Worm (Caenorhabditis elegans) whole organism, early embryonic: ENCODE measurements around the gene Y57G11C.28.

Experiments
- ama-1 ChIP-seq: fragments of 150-350 bp; optimal IDR thresholded peaks from 2 replicates; lab custom pipeline; 2014
- ceh-13 ChIP-seq: fragments of 200-800 bp; sonication (Bioruptor generic); optimal IDR thresholded peaks from 2 replicates; lab custom pipeline; 2018; ENCODE audit warnings: mild to moderate bottlenecking, missing genetic modification characterization, missing compliant biosample characterization
- scrt-1 ChIP-seq: fragments of 200-800 bp; sonication (Bioruptor generic); IDR thresholded peaks from 2 replicates; pipeline ENCODE4 v1.3.6; 2022; ENCODE audit warnings: missing genetic modification characterization, missing compliant biosample characterization
- tra-4 ChIP-seq: sonication (generic microtip); optimal IDR thresholded peaks from 2 replicates; lab custom pipeline; 2017; ENCODE audit warnings: missing genetic modification characterization, missing compliant biosample characterization

- TF ChIP-seq ama-1 (lab: Kevin White, UChicago) (no peak), ceh-13 (GFP tag; lab: Kevin White, UChicago) (no peak), tra-4 (no peak), scrt-1 (GFP tag; lab: Robert Waterston, UW) (no peak)
These were observed 7.5 kb downstream of the Y57G11C.28 start, which contains the start of gene Y57G11C.1144 for ce11 chrIV:14937017-14937416.
